Fruit fly (Drosophila melanogaster) whole organism, embryonic: ENCODE results near the gene Lrch.

Experiments
- B-H1 ChIP-seq: fragments of 200-800 bp; sonication (Bioruptor generic); IDR thresholded peaks from 3 replicates; pipeline ENCODE4 v1.3.6; 2022; ENCODE audit warnings: missing biosample characterization, missing genetic modification characterization
- CG10366 ChIP-seq: fragments of 200-800 bp; sonication (Bioruptor generic); IDR thresholded peaks from 2 replicates; pipeline ENCODE4 v1.3.6; 2022; ENCODE audit warnings: missing biosample characterization, missing genetic modification characterization
- CG11456 ChIP-seq: fragments of 200-800 bp; sonication (Bioruptor generic); IDR thresholded peaks from 3 replicates; pipeline ENCODE4 v1.3.6; 2022; ENCODE audit warnings: missing biosample characterization, missing genetic modification characterization
- CG11504 ChIP-seq: fragments of 200-800 bp; sonication (Bioruptor generic); optimal IDR thresholded peaks from 3 replicates; lab custom pipeline; 2019; ENCODE audit warnings: missing biosample characterization, mild to moderate bottlenecking, missing genetic modification characterization, moderate library complexity
- CG14667 ChIP-seq: fragments of 200-800 bp; sonication (Bioruptor generic); IDR thresholded peaks from 2 replicates; pipeline ENCODE4 v1.3.6; 2022; ENCODE audit warnings: missing biosample characterization, missing genetic modification characterization
- CG15479 ChIP-seq: fragments of 200-800 bp; sonication (Bioruptor generic); optimal IDR thresholded peaks from 3 replicates; lab custom pipeline; 2019; ENCODE audit warnings: missing biosample characterization, mild to moderate bottlenecking, missing genetic modification characterization, moderate library complexity
- CG16813 ChIP-seq: fragments of 200-800 bp; sonication (Bioruptor generic); IDR thresholded peaks from 3 replicates; pipeline ENCODE4 v1.3.6; 2022; ENCODE audit warnings: missing biosample characterization, missing genetic modification characterization; ENCODE audit not compliant: partially characterized antibody
- CG17359 ChIP-seq: fragments of 200-800 bp; sonication (Bioruptor generic); optimal IDR thresholded peaks from 3 replicates; lab custom pipeline; 2018; ENCODE audit warnings: missing biosample characterization, mild to moderate bottlenecking, missing genetic modification characterization, moderate library complexity
- CG17568 ChIP-seq: fragments of 200-800 bp; sonication (Bioruptor generic); optimal IDR thresholded peaks from 2 replicates; lab custom pipeline; 2018; ENCODE audit warnings: missing biosample characterization, mild to moderate bottlenecking, missing genetic modification characterization, moderate library complexity
- CG18011 ChIP-seq: fragments of 200-800 bp; sonication (Bioruptor generic); optimal IDR thresholded peaks from 2 replicates; lab custom pipeline; 2017; ENCODE audit warnings: missing biosample characterization, missing genetic modification characterization, mild to moderate bottlenecking, moderate library complexity, missing genotype
- CG2116 ChIP-seq: fragments of 200-800 bp; sonication (Bioruptor generic); optimal IDR thresholded peaks from 3 replicates; lab custom pipeline; 2018; ENCODE audit warnings: missing biosample characterization, mild to moderate bottlenecking, missing genetic modification characterization
- CG30403 ChIP-seq: fragments of 200-800 bp; sonication (Bioruptor generic); optimal IDR thresholded peaks from 3 replicates; lab custom pipeline; 2016; ENCODE audit warnings: missing biosample characterization, missing genetic modification characterization
- CG31388 ChIP-seq: fragments of 200-800 bp; sonication (Bioruptor generic); optimal IDR thresholded peaks from 2 replicates; lab custom pipeline; 2016; ENCODE audit warnings: missing biosample characterization, missing genetic modification characterization
- CG7928 ChIP-seq: fragments of 200-800 bp; sonication (Bioruptor generic); optimal IDR thresholded peaks from 2 replicates; lab custom pipeline; 2017; ENCODE audit warnings: missing biosample characterization, mild to moderate bottlenecking, missing genetic modification characterization
- CG8089 ChIP-seq: fragments of 200-800 bp; sonication (Bioruptor generic); optimal IDR thresholded peaks from 3 replicates; lab custom pipeline; 2016; ENCODE audit warnings: missing biosample characterization, missing genetic modification characterization
- CG8359 ChIP-seq: fragments of 200-800 bp; sonication (Bioruptor generic); optimal IDR thresholded peaks from 2 replicates; lab custom pipeline; 2017; ENCODE audit warnings: missing biosample characterization, mild to moderate bottlenecking, missing genetic modification characterization, borderline replicate concordance
- CG9932 ChIP-seq: fragments of 200-800 bp; sonication (Bioruptor generic); IDR thresholded peaks from 2 replicates; pipeline ENCODE4 v1.3.6; 2022; ENCODE audit warnings: missing biosample characterization, missing genetic modification characterization
- Chrac-16 ChIP-seq: fragments of 200-800 bp; sonication (Bioruptor generic); optimal IDR thresholded peaks from 3 replicates; lab custom pipeline; 2016; ENCODE audit warnings: missing biosample characterization, missing genetic modification characterization
- D19B ChIP-seq: fragments of 200-800 bp; sonication (Bioruptor generic); optimal IDR thresholded peaks from 2 replicates; lab custom pipeline; 2017; ENCODE audit warnings: missing biosample characterization, mild to moderate bottlenecking, missing genetic modification characterization
- Gug ChIP-seq: fragments of 200-800 bp; sonication (Bioruptor generic); IDR thresholded peaks from 4 replicates; pipeline ENCODE4 v1.3.6; 2022; ENCODE audit warnings: missing biosample characterization, missing genetic modification characterization
- HLH3B ChIP-seq: fragments of 200-800 bp; sonication (Bioruptor generic); IDR thresholded peaks from 2 replicates; pipeline ENCODE4 v1.3.6; 2022; ENCODE audit warnings: missing biosample characterization, missing genetic modification characterization
- HmgD ChIP-seq: fragments of 200-800 bp; sonication (Bioruptor generic); optimal IDR thresholded peaks from 3 replicates; lab custom pipeline; 2016; ENCODE audit warnings: missing biosample characterization, missing genetic modification characterization
- HmgZ ChIP-seq: fragments of 200-800 bp; sonication (Bioruptor generic); optimal IDR thresholded peaks from 2 replicates; lab custom pipeline; 2018; ENCODE audit warnings: missing biosample characterization, mild to moderate bottlenecking, missing genetic modification characterization
- Mad ChIP-seq: fragments of 200-800 bp; sonication (Bioruptor generic); optimal IDR thresholded peaks from 2 replicates; lab custom pipeline; 2016; ENCODE audit warnings: missing biosample characterization, missing genetic modification characterization
- Nf-YC ChIP-seq: fragments of 200-800 bp; optimal IDR thresholded peaks from 3 replicates; lab custom pipeline; 2019; ENCODE audit warnings: missing biosample characterization, mild to moderate bottlenecking, missing genetic modification characterization, moderate library complexity
- PHDP ChIP-seq: fragments of 200-800 bp; sonication (Bioruptor generic); optimal IDR thresholded peaks from 3 replicates; lab custom pipeline; 2018; ENCODE audit warnings: missing biosample characterization, mild to moderate bottlenecking, missing genetic modification characterization, moderate library complexity
- Ravus ChIP-seq: fragments of 200-800 bp; sonication (Bioruptor generic); IDR thresholded peaks from 2 replicates; pipeline ENCODE4 v1.3.6; 2022; ENCODE audit warnings: missing biosample characterization, missing genetic modification characterization
- Rfx ChIP-seq: fragments of 200-800 bp; sonication (Bioruptor generic); IDR thresholded peaks from 2 replicates; pipeline ENCODE4 v1.3.6; 2022; ENCODE audit warnings: missing biosample characterization, missing genetic modification characterization
- Sry-δ ChIP-seq: fragments of 200-800 bp; sonication (Bioruptor generic); optimal IDR thresholded peaks from 2 replicates; lab custom pipeline; 2016; ENCODE audit warnings: missing biosample characterization, missing genetic modification characterization
- Tbp ChIP-seq: fragments of >200 bp; optimal IDR thresholded peaks from 2 replicates; lab custom pipeline; 2018; ENCODE audit warnings: missing biosample characterization, missing genetic modification characterization
- Vsx1 ChIP-seq: fragments of 200-800 bp; sonication (Bioruptor generic); optimal IDR thresholded peaks from 2 replicates; lab custom pipeline; 2017; ENCODE audit warnings: missing biosample characterization, mild to moderate bottlenecking, missing genetic modification characterization, missing genetic modification reagents
- Xrp1 ChIP-seq: fragments of 200-800 bp; sonication (Bioruptor generic); IDR thresholded peaks from 2 replicates; pipeline ENCODE4 v1.3.6; 2022; ENCODE audit warnings: missing biosample characterization, missing genetic modification characterization
- ash1 ChIP-seq: fragments of 200-800 bp; sonication (Bioruptor generic); optimal IDR thresholded peaks from 2 replicates; lab custom pipeline; 2018; ENCODE audit warnings: missing biosample characterization, mild to moderate bottlenecking, missing genetic modification characterization
- dan ChIP-seq: fragments of 200-800 bp; sonication (Bioruptor generic); IDR thresholded peaks from 2 replicates; pipeline ENCODE4 v1.3.6; 2022; ENCODE audit warnings: missing biosample characterization, missing genetic modification characterization
- ftz-f1 ChIP-seq: fragments of 200-800 bp; sonication (Bioruptor generic); optimal IDR thresholded peaks from 2 replicates; lab custom pipeline; 2016; ENCODE audit warnings: missing biosample characterization, missing genetic modification characterization
- gfzf ChIP-seq: fragments of 200-800 bp; sonication (Bioruptor generic); optimal IDR thresholded peaks from 2 replicates; lab custom pipeline; 2016; ENCODE audit warnings: missing biosample characterization, mild to moderate bottlenecking, missing genetic modification characterization, moderate library complexity
- klu ChIP-seq: fragments of 200-800 bp; sonication (Bioruptor generic); IDR thresholded peaks from 2 replicates; pipeline ENCODE4 v1.3.6; 2022; ENCODE audit warnings: missing biosample characterization, missing genetic modification characterization
- knrl ChIP-seq: fragments of 200-800 bp; sonication (Bioruptor generic); IDR thresholded peaks from 3 replicates; pipeline ENCODE4 v1.3.6; 2022; ENCODE audit warnings: missing biosample characterization, missing genetic modification characterization; ENCODE audit not compliant: partially characterized antibody
- mirr ChIP-seq: fragments of 200-800 bp; sonication (Bioruptor generic); optimal IDR thresholded peaks from 3 replicates; lab custom pipeline; 2018; ENCODE audit warnings: missing biosample characterization, mild to moderate bottlenecking, missing genetic modification characterization
- nerfin-1 ChIP-seq: fragments of 200-800 bp; sonication (Bioruptor generic); optimal IDR thresholded peaks from 3 replicates; lab custom pipeline; 2019; ENCODE audit warnings: missing biosample characterization, mild to moderate bottlenecking, missing genetic modification characterization, moderate library complexity
- nmo ChIP-seq: fragments of 200-800 bp; sonication (Bioruptor generic); optimal IDR thresholded peaks from 2 replicates; lab custom pipeline; 2018; ENCODE audit warnings: missing biosample characterization, mild to moderate bottlenecking, missing genetic modification characterization, moderate library complexity
- pfk ChIP-seq: fragments of 200-800 bp; sonication (Bioruptor generic); optimal IDR thresholded peaks from 2 replicates; lab custom pipeline; 2018; ENCODE audit warnings: missing biosample characterization, mild to moderate bottlenecking, missing genetic modification characterization, moderate library complexity
- schlank ChIP-seq: fragments of 200-800 bp; sonication (Bioruptor generic); optimal IDR thresholded peaks from 2 replicates; lab custom pipeline; 2018; ENCODE audit warnings: missing biosample characterization, mild to moderate bottlenecking, missing genetic modification characterization
- shn ChIP-seq: fragments of 200-800 bp; sonication (Bioruptor generic); optimal IDR thresholded peaks from 3 replicates; lab custom pipeline; 2016; ENCODE audit warnings: missing biosample characterization, missing genetic modification characterization
- sug ChIP-seq: fragments of 200-800 bp; optimal IDR thresholded peaks from 2 replicates; lab custom pipeline; 2019; ENCODE audit warnings: missing biosample characterization, mild to moderate bottlenecking, missing genetic modification characterization, moderate library complexity
- trh ChIP-seq: fragments of 200-800 bp; sonication (Bioruptor generic); optimal IDR thresholded peaks from 2 replicates; lab custom pipeline; 2016; ENCODE audit warnings: missing biosample characterization, missing genetic modification characterization
- usp ChIP-seq: fragments of >200 bp; optimal IDR thresholded peaks from 2 replicates; lab custom pipeline; 2017; ENCODE audit warnings: missing biosample characterization, missing genetic modification characterization
- wdn ChIP-seq: fragments of 200-800 bp; sonication (Bioruptor generic); IDR thresholded peaks from 2 replicates; pipeline ENCODE4 v1.3.6; 2022; ENCODE audit warnings: missing biosample characterization, missing genetic modification characterization
- wek ChIP-seq: fragments of 200-800 bp; sonication (Bioruptor generic); optimal IDR thresholded peaks from 3 replicates; lab custom pipeline; 2018; ENCODE audit warnings: missing biosample characterization, mild to moderate bottlenecking, missing genetic modification characterization, moderate library complexity

Lrch gene

dm6 chr2L:17429788-17430587 lies 46.1 kb upstream of the Lrch start (continued):
- TF ChIP-seq Sry-δ, result no peak
- TF ChIP-seq CG31388 (GFP tag; lab: Kevin White, UChicago), result peak; percentile 3
- no peak for TF ChIP-seq dan (GFP tag; lab: Robert Waterston, UW)
- TF ChIP-seq CG10366, result peak; percentile 68
- peak; percentile 95 for TF ChIP-seq ftz-f1 (GFP tag; lab: Kevin White, UChicago)
- TF ChIP-seq CG15479, result no peak
- peak; percentile 49 for TF ChIP-seq Mad (GFP tag; lab: Kevin White, UChicago)
- peak; percentile 46 for TF ChIP-seq CG2116 (GFP tag; lab: Kevin White, UChicago)
- peak; percentile 88 for TF ChIP-seq Chrac-16
- peak; percentile 55 for TF ChIP-seq klu
- TF ChIP-seq gfzf, result no peak
- no peak for TF ChIP-seq CG16813 (GFP tag; lab: Robert Waterston, UW)
- TF ChIP-seq HmgZ (tag; lab: Kevin White, UChicago), result peak; percentile 88
- TF ChIP-seq CG9932 (GFP tag; lab: Robert Waterston, UW), result peak; percentile 75
- no peak for TF ChIP-seq wek
- no peak for TF ChIP-seq CG11456 (GFP tag; lab: Robert Waterston, UW)
- no peak for TF ChIP-seq schlank (tag; lab: Kevin White, UChicago)
- TF ChIP-seq wdn, result peak; percentile 80
- TF ChIP-seq mirr (GFP tag; lab: Kevin White, UChicago), result peak; percentile 4
- peak; percentile 85 for TF ChIP-seq CG17568 (GFP tag; lab: Kevin White, UChicago)
- peak; percentile 90 for TF ChIP-seq CG14667 (GFP tag; lab: Robert Waterston, UW)
- TF ChIP-seq ash1 (GFP tag; lab: Kevin White, UChicago), result no peak
- peak; percentile 66; the same call in 3 of the 4 replicates for TF ChIP-seq Gug
- peak; percentile 98 for TF ChIP-seq CG17359
- TF ChIP-seq CG8089 (GFP tag; lab: Kevin White, UChicago), result peak; percentile 50
- TF ChIP-seq CG11504 (tag; lab: Kevin White, UChicago), result peak; percentile 99
- peak; percentile 16 for TF ChIP-seq trh (GFP tag; lab: Kevin White, UChicago)
- TF ChIP-seq CG7928 (GFP tag; lab: Kevin White, UChicago), result peak; percentile 69
- no peak for TF ChIP-seq Tbp
- TF ChIP-seq pfk (GFP tag; lab: Kevin White, UChicago), result no peak
- TF ChIP-seq knrl, result no peak
- TF ChIP-seq Ravus (GFP tag; lab: Robert Waterston, UW), result peak; percentile 86
- TF ChIP-seq Nf-YC (tag; lab: Kevin White, UChicago), result peak; percentile 91
- TF ChIP-seq usp (GFP tag; lab: Kevin White, UChicago), result no peak
- peak; percentile 84 for TF ChIP-seq nmo (GFP tag; lab: Kevin White, UChicago)
- TF ChIP-seq CG8359 (GFP tag; lab: Kevin White, UChicago), result peak; percentile 88
- TF ChIP-seq shn (GFP tag; lab: Kevin White, UChicago), result peak; percentile 27
- peak; percentile 97 for TF ChIP-seq nerfin-1
- peak; percentile 93 for TF ChIP-seq CG30403
- peak; percentile 89 for TF ChIP-seq HLH3B (GFP tag; lab: Robert Waterston, UW)
- TF ChIP-seq sug, result peak; percentile 82
- TF ChIP-seq Vsx1 (GFP tag; lab: Kevin White, UChicago), result peak; percentile 93
- peak; percentile 98 for TF ChIP-seq PHDP (tag; lab: Kevin White, UChicago)
- TF ChIP-seq B-H1 (GFP tag; lab: Robert Waterston, UW), result peak; percentile 94
- peak; percentile 63 for TF ChIP-seq CG18011
- peak; percentile 84 for TF ChIP-seq D19B
- peak; percentile 94 for TF ChIP-seq Xrp1 (GFP tag; lab: Robert Waterston, UW)
- no peak for TF ChIP-seq HmgD (GFP tag; lab: Kevin White, UChicago)
- TF ChIP-seq Rfx (GFP tag; lab: Robert Waterston, UW), result peak; percentile 58; the same call in 1 of the 2 replicates
